Worm (Caenorhabditis elegans): ENCODE data around the gene C47E8.9.

C47E8.9 gene

DNA sequence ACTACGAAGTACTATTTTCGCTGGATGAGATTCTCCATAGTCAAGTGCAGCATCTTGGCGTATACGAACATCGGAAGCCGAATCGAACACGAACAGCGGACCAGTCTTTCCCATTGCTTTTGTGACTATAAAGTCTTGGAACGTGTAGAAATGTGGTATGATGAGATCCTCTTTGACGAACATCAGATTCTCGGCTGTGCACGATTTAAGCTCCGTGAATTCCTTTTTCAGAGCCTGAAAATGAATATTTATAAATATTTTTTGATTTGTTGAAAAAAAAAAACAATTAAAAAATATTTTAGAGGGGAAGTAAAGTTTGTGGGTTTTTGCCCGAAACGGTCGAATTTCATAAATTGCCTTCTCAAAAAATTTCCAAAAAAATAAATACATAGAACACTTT, 20.8 kb downstream of the C47E8.9 start:
- TF ChIP-seq B0035.1 (tag; optimal IDR thresholded peaks at IDR 0.05) = no peak
- TF ChIP-seq Y95B8A.8 (GFP tag; IDR thresholded peaks at IDR 0.05) = no peak
- TF ChIP-seq him-1 (tag; optimal IDR thresholded peaks at IDR 0.05) = no peak
- TF ChIP-seq ceh-100 (GFP tag; IDR thresholded peaks at IDR 0.05) = no peak
- no peak for TF ChIP-seq hlh-26 (GFP tag; conservative IDR thresholded peaks at IDR 0.05)

DNA sequence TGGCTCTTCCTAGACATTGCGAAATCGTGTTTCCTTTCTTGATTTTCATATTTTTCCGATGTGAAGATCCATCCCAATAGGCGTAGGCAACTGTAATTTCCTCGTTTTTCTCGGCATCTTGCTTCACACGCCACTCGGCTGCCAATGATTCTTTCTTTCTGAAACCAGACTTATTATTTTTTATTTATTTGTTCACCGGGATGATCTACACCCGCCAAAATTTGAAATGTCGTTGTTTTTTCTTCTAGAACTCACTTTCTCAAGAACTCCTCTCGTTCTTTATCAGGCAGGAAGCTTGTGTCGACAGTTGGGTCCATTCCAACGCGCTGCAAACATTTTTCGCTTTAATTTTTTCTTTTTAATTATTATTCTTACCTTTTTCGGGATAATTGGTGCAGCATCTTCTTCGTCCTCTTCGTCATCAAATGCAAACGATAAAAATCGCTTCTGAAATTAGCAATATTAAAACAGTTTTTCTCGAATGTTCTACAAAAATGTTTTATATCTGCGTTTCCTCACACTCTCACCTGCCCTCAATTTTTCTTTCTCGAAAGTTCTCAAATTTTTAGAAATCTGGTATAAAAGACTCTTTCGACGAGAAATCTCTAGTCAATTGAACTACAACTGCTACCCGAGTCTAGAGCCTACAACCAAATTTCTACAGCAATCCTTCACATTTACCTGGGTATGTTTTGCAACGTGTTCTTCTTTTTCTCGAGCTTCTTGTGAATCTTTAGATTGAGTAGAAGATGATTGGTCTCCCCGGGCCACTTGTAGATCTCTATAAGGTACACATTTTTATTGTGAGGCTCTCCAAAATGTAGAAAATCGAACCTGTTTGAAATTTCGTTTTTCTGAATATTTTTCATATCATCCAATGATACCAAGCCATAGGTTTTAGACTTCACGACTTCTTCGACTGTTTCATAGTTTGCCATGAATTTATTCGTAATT, 21.5 kb downstream of the C47E8.9 start, which contains the start of gene hsp-90:
Gene hsp-90 (plus strand): TSS at position 560 of the 954 bp plus-strand sequence.
- TF ChIP-seq T26A5.8 (tag; optimal IDR thresholded peaks at IDR 0.05) = no peak
- no peak for TF ChIP-seq F22D6.2 (tag; optimal IDR thresholded peaks at IDR 0.05)
- no peak for TF ChIP-seq ceh-79 (tag; optimal IDR thresholded peaks at IDR 0.05)
- no peak for TF ChIP-seq ztf-25 (GFP tag; IDR thresholded peaks at IDR 0.05)
- TF ChIP-seq F57A8.1 (GFP tag; optimal IDR thresholded peaks at IDR 0.05) = no peak
- no peak for TF ChIP-seq Y79H2A.3 (GFP tag; conservative IDR thresholded peaks at IDR 0.05)
- TF ChIP-seq nhr-80 (tag; optimal IDR thresholded peaks at IDR 0.05) = no peak
- TF ChIP-seq ceh-100 (GFP tag; IDR thresholded peaks at IDR 0.05) = no peak
- no peak for TF ChIP-seq madf-3 (GFP tag; IDR thresholded peaks at IDR 0.05)
- TF ChIP-seq tbp1 (GFP tag; optimal IDR thresholded peaks at IDR 0.05) = no peak
- peak; percentile 26 for TF ChIP-seq efl-1 (GFP tag; optimal IDR thresholded peaks at IDR 0.05)
- no peak for TF ChIP-seq lsl-1 (GFP tag; optimal IDR thresholded peaks at IDR 0.05)
- no peak for TF ChIP-seq rcor-1 (GFP tag; IDR thresholded peaks at IDR 0.05)
- TF ChIP-seq zim-3 (tag; optimal IDR thresholded peaks at IDR 0.05) = no peak
- TF ChIP-seq madf-6 (GFP tag; IDR thresholded peaks at IDR 0.05) = peak; percentile 73
- TF ChIP-seq bed-2 (GFP tag; IDR thresholded peaks at IDR 0.05) = no peak
- TF ChIP-seq nhr-120 (GFP tag; IDR thresholded peaks at IDR 0.05) = no peak
- no peak for TF ChIP-seq ekl-4 (GFP tag; IDR thresholded peaks at IDR 0.05)
- no peak for TF ChIP-seq attf-3 (GFP tag; conservative IDR thresholded peaks at IDR 0.05)
- TF ChIP-seq snpc-4 (GFP tag; optimal IDR thresholded peaks at IDR 0.05) = no peak
- TF ChIP-seq snpc-4 (tag; optimal IDR thresholded peaks at IDR 0.05) = no peak
- no peak for TF ChIP-seq egl-18 (GFP tag; IDR thresholded peaks at IDR 0.05)
- peak; percentile 23 for TF ChIP-seq xnd-1 (tag; optimal IDR thresholded peaks at IDR 0.05)
- no peak for TF ChIP-seq madf-10 (tag; optimal IDR thresholded peaks at IDR 0.05)
- no peak for TF ChIP-seq F55B11.4 (tag; optimal IDR thresholded peaks at IDR 0.05; ENCODE audit: borderline replicate concordance, insufficient read depth)
- TF ChIP-seq sea-2 (GFP tag; IDR thresholded peaks at IDR 0.05) = no peak
- TF ChIP-seq nhr-27 (tag; optimal IDR thresholded peaks at IDR 0.05) = no peak
- TF ChIP-seq cebp-1 (GFP tag; IDR thresholded peaks at IDR 0.05) = no peak
- peak; percentile 79 for TF ChIP-seq cebp-1 (tag; optimal IDR thresholded peaks at IDR 0.05)
- no peak for TF ChIP-seq lin-35 (GFP tag; optimal IDR thresholded peaks at IDR 0.05)
- TF ChIP-seq madf-8 (GFP tag; conservative IDR thresholded peaks at IDR 0.05) = peak; percentile 56; the same call in 1 of the 2 replicates
- TF ChIP-seq mel-28 (tag; optimal IDR thresholded peaks at IDR 0.05; ENCODE audit: borderline replicate concordance) = no peak
- TF ChIP-seq tbx-9 (tag; optimal IDR thresholded peaks at IDR 0.05; ENCODE audit: borderline replicate concordance) = no peak
- peak; percentile 45 for TF ChIP-seq ama-1 (optimal IDR thresholded peaks at IDR 0.05)
- no peak for TF ChIP-seq ama-1 (GFP tag; optimal IDR thresholded peaks at IDR 0.05)
- TF ChIP-seq rec-8 (tag; optimal IDR thresholded peaks at IDR 0.05) = no peak
- no peak for TF ChIP-seq ceh-58 (GFP tag; IDR thresholded peaks at IDR 0.05)
- TF ChIP-seq hsf-1 (GFP tag; IDR thresholded peaks at IDR 0.05) = peak; percentile 54; the same call in 1 of the 2 replicates
- TF ChIP-seq mcd-1 (GFP tag; IDR thresholded peaks at IDR 0.05) = no peak
- TF ChIP-seq F39B2.1 (GFP tag; IDR thresholded peaks at IDR 0.05) = no peak
- no peak for TF ChIP-seq snpc-1.3 (tag; optimal IDR thresholded peaks at IDR 0.05; ENCODE audit: insufficient read depth)
- TF ChIP-seq lag-1 (GFP tag; IDR thresholded peaks at IDR 0.05) = no peak
